Worm (Caenorhabditis elegans) whole organism, young adult: Measurements from ENCODE around the gene srx-137.
A peak's percentile ranks its signal among the peaks of the same experiment; 100 is the strongest.

Experiments
- F10E7.11 ChIP-seq: sonication (generic microtip); optimal IDR thresholded peaks from 2 replicates; lab custom pipeline; 2017; ENCODE audit warnings: mild to moderate bottlenecking, missing genetic modification characterization, moderate library complexity, missing compliant biosample characterization
- F55B11.4 ChIP-seq: sonication (generic microtip); optimal IDR thresholded peaks from 2 replicates; lab custom pipeline; 2016; ENCODE audit warnings: missing compliant biosample characterization, missing genetic modification characterization, borderline replicate concordance; ENCODE audit not compliant: insufficient read depth
- K11D2.4 ChIP-seq: fragments of 200-800 bp; sonication (Bioruptor generic); IDR thresholded peaks from 2 replicates; pipeline ENCODE4 v1.3.6; 2022; ENCODE audit warnings: missing genetic modification reagents, missing genetic modification characterization, missing compliant biosample characterization
- T07F8.4 ChIP-seq: sonication (generic microtip); optimal IDR thresholded peaks from 2 replicates; lab custom pipeline; 2016; ENCODE audit warnings: mild to moderate bottlenecking, missing genetic modification characterization, moderate library complexity, missing compliant biosample characterization
- Y67H2A.10 ChIP-seq: fragments of 200-800 bp; sonication (Bioruptor generic); conservative IDR thresholded peaks from 2 replicates; pipeline ENCODE4 v1.3.6; 2022; ENCODE audit warnings: missing genetic modification reagents, missing genetic modification characterization, missing compliant biosample characterization
- Y79H2A.3 ChIP-seq: fragments of 200-800 bp; sonication (Bioruptor generic); conservative IDR thresholded peaks from 2 replicates; pipeline ENCODE4 v1.3.6; 2022; ENCODE audit warnings: missing genetic modification reagents, missing genetic modification characterization, missing compliant biosample characterization
- ZK185.1 ChIP-seq: sonication (generic microtip); optimal IDR thresholded peaks from 2 replicates; lab custom pipeline; 2016; ENCODE audit warnings: mild to moderate bottlenecking, missing genetic modification characterization, missing compliant biosample characterization; ENCODE audit not compliant: poor library complexity, severe bottlenecking
- atf-7 ChIP-seq: sonication (generic microtip); optimal IDR thresholded peaks from 2 replicates; lab custom pipeline; 2017; ENCODE audit warnings: mild to moderate bottlenecking, missing genetic modification characterization, missing compliant biosample characterization
- attf-5 ChIP-seq: fragments of 200-800 bp; sonication (Bioruptor generic); optimal IDR thresholded peaks from 2 replicates; lab custom pipeline; 2018; ENCODE audit warnings: mild to moderate bottlenecking, missing genetic modification characterization, missing compliant biosample characterization
- ceh-58 ChIP-seq: fragments of 200-800 bp; sonication (Bioruptor generic); IDR thresholded peaks from 2 replicates; pipeline ENCODE4 v1.3.6; 2022; ENCODE audit warnings: missing genetic modification characterization, missing compliant biosample characterization
- die-1 ChIP-seq: sonication (generic microtip); optimal IDR thresholded peaks from 2 replicates; lab custom pipeline; 2016; ENCODE audit warnings: missing genotype, mild to moderate bottlenecking, missing genetic modification characterization, missing compliant biosample characterization
- dox-1 ChIP-seq: fragments of 200-800 bp; sonication (Bioruptor generic); IDR thresholded peaks from 2 replicates; pipeline ENCODE4 v1.3.6; 2022; ENCODE audit warnings: missing genetic modification reagents, missing genetic modification characterization, missing compliant biosample characterization
- dpl-1 ChIP-seq: fragments of 150-350 bp; optimal IDR thresholded peaks from 2 replicates; lab custom pipeline; 2014; ENCODE audit warnings: missing biosample characterization, missing genetic modification reagents, missing genetic modification characterization
- egl-44 ChIP-seq: fragments of 200-800 bp; sonication (Bioruptor generic); IDR thresholded peaks from 2 replicates; pipeline ENCODE4 v1.3.6; 2022; ENCODE audit warnings: missing genetic modification reagents, missing genetic modification characterization, missing compliant biosample characterization
- hlh-26 ChIP-seq: fragments of 200-800 bp; sonication (Bioruptor generic); conservative IDR thresholded peaks from 2 replicates; pipeline ENCODE4 v1.3.6; 2022; ENCODE audit warnings: missing genetic modification reagents, missing genetic modification characterization, missing compliant biosample characterization
- lin-35 ChIP-seq, 3 experiments: fragments of 150-350 bp in 2 of 3; sonication (generic microtip) in 1 of 3; optimal IDR thresholded peaks; 2 replicates each; lab custom pipeline; 2014 to 2018; ENCODE audit warnings: missing biosample characterization in 3 of 3, missing genetic modification characterization in 3 of 3, missing genetic modification reagents in 3 of 3
- lin-40 ChIP-seq: sonication (generic microtip); optimal IDR thresholded peaks from 2 replicates; lab custom pipeline; 2016; ENCODE audit warnings: missing genetic modification characterization, mild to moderate bottlenecking, missing compliant biosample characterization, missing genotype, missing genetic modification reagents
- lin-54 ChIP-seq: fragments of 200-800 bp; sonication (Bioruptor generic); optimal IDR thresholded peaks from 2 replicates; lab custom pipeline; 2018; ENCODE audit warnings: mild to moderate bottlenecking, missing genetic modification characterization, missing compliant biosample characterization
- lsy-27 ChIP-seq: sonication (generic microtip); optimal IDR thresholded peaks from 2 replicates; lab custom pipeline; 2017; ENCODE audit warnings: missing genetic modification characterization, mild to moderate bottlenecking, missing compliant biosample characterization, antibody characterized with exemption, missing genotype, borderline replicate concordance; ENCODE audit not compliant: insufficient read depth
- madf-8 ChIP-seq: fragments of 200-800 bp; sonication (Bioruptor generic); conservative IDR thresholded peaks from 2 replicates; pipeline ENCODE4 v1.3.6; 2022; ENCODE audit warnings: missing genetic modification reagents, missing genetic modification characterization, missing compliant biosample characterization
- mcd-1 ChIP-seq: fragments of 200-800 bp; sonication (Bioruptor generic); IDR thresholded peaks from 2 replicates; pipeline ENCODE4 v1.3.6; 2022; ENCODE audit warnings: missing genetic modification reagents, missing genetic modification characterization, missing compliant biosample characterization
- nhr-179 ChIP-seq: sonication (generic microtip); optimal IDR thresholded peaks from 2 replicates; lab custom pipeline; 2016; ENCODE audit warnings: mild to moderate bottlenecking, missing genetic modification characterization, missing compliant biosample characterization
- nhr-80 ChIP-seq: sonication (generic microtip); optimal IDR thresholded peaks from 2 replicates; lab custom pipeline; 2016; ENCODE audit warnings: missing genetic modification characterization, missing compliant biosample characterization
- pha-4 ChIP-seq: fragments of 150-350 bp; sonication (generic microtip); optimal IDR thresholded peaks from 2 replicates; lab custom pipeline; 2014; ENCODE audit warnings: missing biosample characterization, missing genetic modification reagents, missing genetic modification characterization
- rec-8 ChIP-seq, 2 experiments: sonication (generic microtip); optimal IDR thresholded peaks; 2 replicates each; lab custom pipeline; 2016; ENCODE audit warnings: mild to moderate bottlenecking in 2 of 2, missing genetic modification characterization in 2 of 2, missing genetic modification reagents in 2 of 2, missing genotype in 2 of 2, missing biosample characterization in 1 of 2, missing compliant biosample characterization in 1 of 2, moderate library complexity in 1 of 2
- snpc-1.1 ChIP-seq: sonication (generic microtip); optimal IDR thresholded peaks from 2 replicates; lab custom pipeline; 2017; ENCODE audit warnings: missing genetic modification characterization, mild to moderate bottlenecking, missing compliant biosample characterization, antibody characterized with exemption, moderate library complexity, missing genotype, missing genetic modification reagents; ENCODE audit not compliant: insufficient read depth
- snpc-3.4 ChIP-seq: sonication (generic microtip); optimal IDR thresholded peaks from 2 replicates; lab custom pipeline; 2017; ENCODE audit warnings: missing genetic modification characterization, mild to moderate bottlenecking, missing compliant biosample characterization, antibody characterized with exemption, moderate library complexity, missing genotype, missing genetic modification reagents
- snpc-4 ChIP-seq, 5 experiments: fragments of 150-350 bp in 1 of 5; sonication (generic microtip) in 4 of 5; optimal IDR thresholded peaks; 2 replicates each; lab custom pipeline; 2014 to 2018; ENCODE audit warnings: missing genetic modification characterization in 5 of 5, missing biosample characterization in 3 of 5, antibody characterized with exemption in 2 of 5, mild to moderate bottlenecking in 2 of 5, missing compliant biosample characterization in 2 of 5, missing genotype in 2 of 5, moderate library complexity in 2 of 5, missing genetic modification reagents in 1 of 5
- ztf-26 ChIP-seq: sonication (generic microtip); optimal IDR thresholded peaks from 2 replicates; lab custom pipeline; 2017; ENCODE audit warnings: missing genetic modification characterization, missing compliant biosample characterization
- ztf-6 ChIP-seq: fragments of 200-800 bp; sonication (Bioruptor generic); IDR thresholded peaks from 2 replicates; pipeline ENCODE4 v1.3.6; 2022; ENCODE audit warnings: missing genetic modification reagents, missing genetic modification characterization, missing compliant biosample characterization

The srx-137 gene

DNA sequence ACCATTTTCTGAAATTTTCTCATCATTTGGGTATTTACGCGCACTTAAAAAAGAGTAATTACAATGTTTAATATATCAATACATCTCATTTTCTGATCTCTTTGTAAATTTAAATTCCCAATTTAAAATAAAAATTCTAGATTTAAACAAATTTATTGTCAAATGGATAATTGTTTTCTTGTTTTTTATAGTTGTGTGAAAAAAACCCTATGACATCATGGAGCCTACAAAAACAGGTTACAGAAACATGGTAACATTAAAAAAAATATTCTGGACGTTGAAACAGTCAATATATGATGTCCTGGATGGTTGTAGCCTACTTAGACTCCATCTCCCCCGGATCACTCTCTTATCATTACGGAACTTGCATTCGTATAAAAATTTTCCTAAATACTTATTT lies 26.9 kb downstream of the srx-137 start, which contains the start of gene spp-12:
spp-12 (plus strand) TSS at position 301 of the 400 bp plus-strand sequence.
- TF ChIP-seq snpc-3.4 (tag; lab: Kevin White, UChicago) = no peak
- TF ChIP-seq nhr-179 (tag; lab: Kevin White, UChicago) = no peak
- TF ChIP-seq pha-4 (tag; lab: Kevin White, UChicago) = no peak
- TF ChIP-seq, all 124 proteins: peak for 0

ce11 chrV:13890473-13890872 lies 27.9 kb downstream of the srx-137 start, which contains the start of gene lbp-8:
Gene lbp-8 (plus strand): TSS chrV:13890773.
- no peak for TF ChIP-seq F55B11.4 (tag; lab: Kevin White, UChicago)
- TF ChIP-seq F10E7.11 (tag; lab: Kevin White, UChicago) = no peak
- TF ChIP-seq ZK185.1 = no peak
- TF ChIP-seq lsy-27 (tag; lab: Kevin White, UChicago) = no peak
- no peak for TF ChIP-seq ceh-58 (GFP tag; lab: Robert Waterston, UW)
- TF ChIP-seq dpl-1 (GFP tag; lab: Kevin White, UChicago) = no peak
- TF ChIP-seq madf-8 (GFP tag; lab: Robert Waterston, UW) = no peak
- no peak for TF ChIP-seq rec-8 (tag; optimal IDR thresholded peaks at IDR 0.05; lab: Kevin White, UChicago)
- no peak for TF ChIP-seq K11D2.4 (GFP tag; lab: Robert Waterston, UW)
- no peak for TF ChIP-seq Y79H2A.3
- no peak for TF ChIP-seq lin-54 (GFP tag; lab: Kevin White, UChicago)
- no peak for TF ChIP-seq lin-40 (tag; lab: Kevin White, UChicago)
- TF ChIP-seq ztf-6 (GFP tag; lab: Robert Waterston, UW) = no peak
- no peak for TF ChIP-seq nhr-179 (tag; lab: Kevin White, UChicago)
- TF ChIP-seq die-1 (tag; lab: Kevin White, UChicago) = no peak
- TF ChIP-seq hlh-26 (GFP tag; lab: Robert Waterston, UW) = no peak
- TF ChIP-seq dox-1 = no peak

ce11 chrV:13891489-13891888 lies 28.9 kb downstream of the srx-137 start:
- TF ChIP-seq egl-44 (GFP tag; lab: Robert Waterston, UW) (no peak), nhr-80 (tag; lab: Kevin White, UChicago) (peak; percentile 52)

- peak; percentile 40 for TF ChIP-seq ztf-26 (tag; lab: Kevin White, UChicago)
- TF ChIP-seq T07F8.4 (tag; lab: Kevin White, UChicago) = no peak
- peak; percentile 53 for TF ChIP-seq mcd-1
- peak; percentile 86 for TF ChIP-seq nhr-80 (tag; lab: Kevin White, UChicago)
- peak; percentile 1 for TF ChIP-seq attf-5 (GFP tag; lab: Kevin White, UChicago)
- TF ChIP-seq snpc-4 (GFP tag; optimal IDR thresholded peaks at IDR 0.05; lab: Kevin White, UChicago) = no peak
- TF ChIP-seq snpc-4 (tag; optimal IDR thresholded peaks at IDR 0.05; lab: Kevin White, UChicago) = no peak
- peak; percentile 65 for TF ChIP-seq atf-7 (tag; lab: Kevin White, UChicago)
- TF ChIP-seq Y67H2A.10 (GFP tag; lab: Robert Waterston, UW) = no peak
- TF ChIP-seq snpc-1.1 (tag; lab: Kevin White, UChicago) = no peak
- peak; percentile 47 for TF ChIP-seq lin-40 (tag; lab: Kevin White, UChicago)
- peak in 1 of 3 experiments; percentile 29 for TF ChIP-seq lin-35 (GFP tag; optimal IDR thresholded peaks at IDR 0.05; lab: Kevin White, UChicago)
- TF ChIP-seq, all 124 proteins: peak for 7
Measured at ce11 chrV:13892457-13893375, 30.1 kb downstream of the srx-137 start, which contains the start of gene sptl-3. Gene sptl-3 (plus strand): TSS chrV:13893325.
